ENCODE assay signal across 1 fruit fly cellular context in genomic region chrX:11451027-11451572, dm6.
TF ChIP-seq lines count a peak whose summit lies in the region.

No protein-coding gene starts in this region.

TF ChIP-seq in whole organism, embryonic, 481 proteins besides CTCF, POLR2A, EP300 and RAD21 (continued from another document and continues in another):
- TF ChIP-seq CG6765 (GFP tag; optimal IDR thresholded peaks at IDR 0.05; lab: Kevin White, UChicago) (no peak), Oaz (GFP tag; IDR thresholded peaks at IDR 0.05; lab: Robert Waterston, UW) (0 out of 2 replicates have a peak, but pooled peaks have one; percentile 42), Fer3 (tag; optimal IDR thresholded peaks at IDR 0.05; lab: Kevin White, UChicago) (peak; percentile 36), NFAT (GFP tag; IDR thresholded peaks at IDR 0.05; lab: Robert Waterston, UW) (peak; percentile 54; the same call in 1 of the 2 replicates), Dp (GFP tag; optimal IDR thresholded peaks at IDR 0.05; lab: Kevin White, UChicago) (no peak), CG15696 (tag; optimal IDR thresholded peaks at IDR 0.05; lab: Kevin White, UChicago) (no peak), CG6654 (GFP tag; optimal IDR thresholded peaks at IDR 0.05; lab: Kevin White, UChicago) (no peak), CG10565 (GFP tag; optimal IDR thresholded peaks at IDR 0.05; lab: Kevin White, UChicago) (no peak), CG15514 (GFP tag; optimal IDR thresholded peaks at IDR 0.05; lab: Kevin White, UChicago) (peak; percentile 35), shn (GFP tag; optimal IDR thresholded peaks at IDR 0.05; lab: Kevin White, UChicago) (no peak), CG30020 (tag; optimal IDR thresholded peaks at IDR 0.05; lab: Kevin White, UChicago) (no peak), Drgx (GFP tag; IDR thresholded peaks at IDR 0.05; lab: Robert Waterston, UW) (peak; percentile 80), Aef1 (GFP tag; IDR thresholded peaks at IDR 0.05; lab: Robert Waterston, UW) (peak; percentile 52; the same call in 1 of the 3 replicates), CG10321 (GFP tag; IDR thresholded peaks at IDR 0.05; lab: Robert Waterston, UW) (no peak), Meics (GFP tag; optimal IDR thresholded peaks at IDR 0.05; lab: Kevin White, UChicago) (peak; percentile 44), CG9932 (GFP tag; IDR thresholded peaks at IDR 0.05; lab: Robert Waterston, UW) (peak; percentile 80), fu2 (GFP tag; optimal IDR thresholded peaks at IDR 0.05; lab: Kevin White, UChicago) (peak; percentile 19), CG12236 (GFP tag; optimal IDR thresholded peaks at IDR 0.05; lab: Kevin White, UChicago) (no peak), H15 (GFP tag; IDR thresholded peaks at IDR 0.05; lab: Robert Waterston, UW) (peak; percentile 64; the same call in 2 of the 3 replicates), CG5953 (GFP tag; IDR thresholded peaks at IDR 0.05; lab: Robert Waterston, UW) (0 out of 2 replicates have a peak, but pooled peaks have one; percentile 12), CrebB (tag; optimal IDR thresholded peaks at IDR 0.05; lab: Kevin White, UChicago) (peak; percentile 35), CG11456 (GFP tag; IDR thresholded peaks at IDR 0.05; lab: Robert Waterston, UW) (peak; percentile 56; the same call in 2 of the 3 replicates), CG1602 (GFP tag; optimal IDR thresholded peaks at IDR 0.05; lab: Kevin White, UChicago) (peak; percentile 25), cg (GFP tag; optimal IDR thresholded peaks at IDR 0.05; lab: Kevin White, UChicago) (no peak), her (GFP tag; optimal IDR thresholded peaks at IDR 0.05; lab: Kevin White, UChicago) (peak; percentile 40), CG4617 (GFP tag; optimal IDR thresholded peaks at IDR 0.05; lab: Kevin White, UChicago; ENCODE audit: borderline replicate concordance) (no peak), CG17328 (GFP tag; IDR thresholded peaks at IDR 0.05; lab: Robert Waterston, UW) (peak; percentile 61), pum (GFP tag; optimal IDR thresholded peaks at IDR 0.05; lab: Kevin White, UChicago) (no peak), CG8089 (GFP tag; optimal IDR thresholded peaks at IDR 0.05; lab: Kevin White, UChicago) (peak; percentile 47), B-H1 (GFP tag; IDR thresholded peaks at IDR 0.05; lab: Robert Waterston, UW) (peak; percentile 42; the same call in 2 of the 3 replicates), CG8944 (GFP tag; optimal IDR thresholded peaks at IDR 0.05; lab: Kevin White, UChicago) (peak; percentile 7), CG1603 (tag; optimal IDR thresholded peaks at IDR 0.05; lab: Kevin White, UChicago) (peak; percentile 64), CG8290 (GFP tag; optimal IDR thresholded peaks at IDR 0.05; lab: Kevin White, UChicago) (no peak), CG8290 (tag; optimal IDR thresholded peaks at IDR 0.05; lab: Kevin White, UChicago) (peak in 1 of 2 experiments; percentile 88), CG8281 (tag; optimal IDR thresholded peaks at IDR 0.05; lab: Kevin White, UChicago) (no peak), CG10147 (GFP tag; optimal IDR thresholded peaks at IDR 0.05; lab: Kevin White, UChicago) (no peak), ERR (GFP tag; optimal IDR thresholded peaks at IDR 0.05; lab: Kevin White, UChicago) (peak; percentile 4), CG17361 (GFP tag; IDR thresholded peaks at IDR 0.05; lab: Robert Waterston, UW) (no peak), CG15269 (tag; optimal IDR thresholded peaks at IDR 0.05; lab: Kevin White, UChicago) (peak; percentile 64), Dbx (GFP tag; IDR thresholded peaks at IDR 0.05; lab: Robert Waterston, UW) (peak; percentile 33; the same call in 1 of the 3 replicates), Dip3 (GFP tag; optimal IDR thresholded peaks at IDR 0.05; lab: Kevin White, UChicago) (peak; percentile 63), Eip74EF (GFP tag; optimal IDR thresholded peaks at IDR 0.05; lab: Kevin White, UChicago) (peak in 1 of 2 experiments; percentile 42), CG17912 (GFP tag; optimal IDR thresholded peaks at IDR 0.05; lab: Kevin White, UChicago) (no peak), CG9876 (GFP tag; optimal IDR thresholded peaks at IDR 0.05; lab: Kevin White, UChicago) (no peak), knrl (GFP tag; IDR thresholded peaks at IDR 0.05; lab: Robert Waterston, UW; ENCODE audit: partially characterized antibody) (no peak), CG8388 (GFP tag; optimal IDR thresholded peaks at IDR 0.05; lab: Kevin White, UChicago) (no peak), Dad (GFP tag; optimal IDR thresholded peaks at IDR 0.05; lab: Kevin White, UChicago) (no peak), aop (GFP tag; IDR thresholded peaks at IDR 0.05; lab: Robert Waterston, UW) (no peak), caup (GFP tag; optimal IDR thresholded peaks at IDR 0.05; lab: Kevin White, UChicago; ENCODE audit: severe bottlenecking) (peak; percentile 37), gem (tag; optimal IDR thresholded peaks at IDR 0.05; lab: Kevin White, UChicago) (peak; percentile 63), CG11247 (GFP tag; IDR thresholded peaks at IDR 0.05; lab: Robert Waterston, UW) (peak; percentile 43; the same call in 1 of the 2 replicates), CG1792 (GFP tag; optimal IDR thresholded peaks at IDR 0.05; lab: Kevin White, UChicago) (peak; percentile 24), Mrtf (GFP tag; IDR thresholded peaks at IDR 0.05; lab: Robert Waterston, UW) (0 out of 3 replicates have a peak, but pooled peaks have one; percentile 54), CG15479 (GFP tag; optimal IDR thresholded peaks at IDR 0.05; lab: Kevin White, UChicago) (no peak), CoRest (tag; optimal IDR thresholded peaks at IDR 0.05; lab: Kevin White, UChicago) (peak; percentile 18), GATAe (GFP tag; conservative IDR thresholded peaks at IDR 0.05; lab: Robert Waterston, UW) (no peak), eve (GFP tag; optimal IDR thresholded peaks at IDR 0.05; lab: Kevin White, UChicago) (peak in 1 of 2 experiments; percentile 19), CG4820 (GFP tag; optimal IDR thresholded peaks at IDR 0.05; lab: Kevin White, UChicago) (no peak), esg (GFP tag; conservative IDR thresholded peaks at IDR 0.05; lab: Robert Waterston, UW) (0 out of 2 replicates have a peak, but pooled peaks have one; percentile 10), sens (GFP tag; lab: Kevin White, UChicago) (peak; percentile 85), HLH54F (GFP tag; optimal IDR thresholded peaks at IDR 0.05; lab: Kevin White, UChicago) (peak; percentile 38), CG16779 (GFP tag; IDR thresholded peaks at IDR 0.05; lab: Robert Waterston, UW) (0 out of 2 replicates have a peak, but pooled peaks have one; percentile 16), CG12769 (tag; optimal IDR thresholded peaks at IDR 0.05; lab: Kevin White, UChicago) (peak; percentile 77), CG12219 (GFP tag; optimal IDR thresholded peaks at IDR 0.05; lab: Kevin White, UChicago) (peak; percentile 56), repo (GFP tag; optimal IDR thresholded peaks at IDR 0.05; lab: Kevin White, UChicago) (no peak), scrt (GFP tag; optimal IDR thresholded peaks at IDR 0.05; lab: Kevin White, UChicago) (no peak), CG30403 (GFP tag; optimal IDR thresholded peaks at IDR 0.05; lab: Kevin White, UChicago) (peak; percentile 50), btn (GFP tag; optimal IDR thresholded peaks at IDR 0.05; lab: Kevin White, UChicago) (no peak), row (GFP tag; IDR thresholded peaks at IDR 0.05; lab: Robert Waterston, UW) (peak; percentile 64), CG11093 (GFP tag; IDR thresholded peaks at IDR 0.05; lab: Robert Waterston, UW) (no peak), tap (tag; optimal IDR thresholded peaks at IDR 0.05; lab: Kevin White, UChicago) (peak; percentile 48), E2f1 (GFP tag; IDR thresholded peaks at IDR 0.05; lab: Robert Waterston, UW) (peak; percentile 43; the same call in 1 of the 2 replicates), zen (tag; optimal IDR thresholded peaks at IDR 0.05; lab: Kevin White, UChicago) (peak; percentile 26), cad (GFP tag; optimal IDR thresholded peaks at IDR 0.05; lab: Kevin White, UChicago) (no peak), CG3065 (GFP tag; optimal IDR thresholded peaks at IDR 0.05; lab: Kevin White, UChicago) (no peak), CG11695 (GFP tag; IDR thresholded peaks at IDR 0.05; lab: Robert Waterston, UW) (0 out of 3 replicates have a peak, but pooled peaks have one; percentile 23), CG17829 (tag; optimal IDR thresholded peaks at IDR 0.05; lab: Kevin White, UChicago) (peak; percentile 15), CG4730 (GFP tag; IDR thresholded peaks at IDR 0.05; lab: Robert Waterston, UW) (0 out of 2 replicates have a peak, but pooled peaks have one; percentile 14), CG17612 (GFP tag; IDR thresholded peaks at IDR 0.05; lab: Robert Waterston, UW) (0 out of 2 replicates have a peak, but pooled peaks have one; percentile 21), CG11723 (GFP tag; optimal IDR thresholded peaks at IDR 0.05; lab: Kevin White, UChicago) (peak; percentile 20), CG11504 (tag; optimal IDR thresholded peaks at IDR 0.05; lab: Kevin White, UChicago) (peak; percentile 57), HHEX (GFP tag; optimal IDR thresholded peaks at IDR 0.05; lab: Kevin White, UChicago) (peak; percentile 35), HmgZ (tag; optimal IDR thresholded peaks at IDR 0.05; lab: Kevin White, UChicago) (peak; percentile 17), CG2129 (GFP tag; IDR thresholded peaks at IDR 0.05; lab: Robert Waterston, UW; ENCODE audit: partially characterized antibody) (no peak), CG8765 (GFP tag; IDR thresholded peaks at IDR 0.05; lab: Robert Waterston, UW) (peak; percentile 28; the same call in 1 of the 2 replicates), slbo (GFP tag; IDR thresholded peaks at IDR 0.05; lab: Robert Waterston, UW) (peak; percentile 72), mld (GFP tag; IDR thresholded peaks at IDR 0.05; lab: Robert Waterston, UW; ENCODE audit: partially characterized antibody) (no peak), oc (tag; optimal IDR thresholded peaks at IDR 0.05; lab: Kevin White, UChicago) (no peak), CG14710 (tag; optimal IDR thresholded peaks at IDR 0.05; lab: Kevin White, UChicago) (no peak), gcm (GFP tag; optimal IDR thresholded peaks at IDR 0.05; lab: Kevin White, UChicago) (no peak), so (GFP tag; IDR thresholded peaks at IDR 0.05; lab: Robert Waterston, UW) (peak; percentile 38; the same call in 1 of the 3 replicates), fd3F (GFP tag; optimal IDR thresholded peaks at IDR 0.05; lab: Kevin White, UChicago) (peak; percentile 46), NC2α (GFP tag; optimal IDR thresholded peaks at IDR 0.05; lab: Kevin White, UChicago) (no peak), Gug (GFP tag; IDR thresholded peaks at IDR 0.05; lab: Robert Waterston, UW) (peak; percentile 53; the same call in 3 of the 4 replicates), CG4707 (GFP tag; optimal IDR thresholded peaks at IDR 0.05; lab: Kevin White, UChicago) (no peak), CG2120 (GFP tag; optimal IDR thresholded peaks at IDR 0.05; lab: Kevin White, UChicago) (peak; percentile 70), Elba2 (GFP tag; optimal IDR thresholded peaks at IDR 0.05; lab: Kevin White, UChicago) (no peak), CG13424 (tag; optimal IDR thresholded peaks at IDR 0.05; lab: Kevin White, UChicago) (peak; percentile 53), ato (GFP tag; IDR thresholded peaks at IDR 0.05; lab: Robert Waterston, UW; ENCODE audit: partially characterized antibody) (no peak), slp2 (GFP tag; optimal IDR thresholded peaks at IDR 0.05; lab: Kevin White, UChicago) (peak; percentile 22), CG14441 (GFP tag; IDR thresholded peaks at IDR 0.05; lab: Robert Waterston, UW) (peak; percentile 74), CG18599 (GFP tag; optimal IDR thresholded peaks at IDR 0.05; lab: Kevin White, UChicago) (peak; percentile 17), wor (GFP tag; IDR thresholded peaks at IDR 0.05; lab: Robert Waterston, UW) (no peak), Nf-YC (tag; optimal IDR thresholded peaks at IDR 0.05; lab: Kevin White, UChicago) (peak; percentile 20), tll (GFP tag; optimal IDR thresholded peaks at IDR 0.05; lab: Kevin White, UChicago) (no peak), CG2889 (GFP tag; IDR thresholded peaks at IDR 0.05; lab: Robert Waterston, UW) (peak; percentile 43; the same call in 1 of the 3 replicates), mirr (GFP tag; optimal IDR thresholded peaks at IDR 0.05; lab: Kevin White, UChicago) (peak; percentile 17), CG2712 (tag; optimal IDR thresholded peaks at IDR 0.05; lab: Kevin White, UChicago) (peak; percentile 43), Abd-B (GFP tag; optimal IDR thresholded peaks at IDR 0.05; lab: Kevin White, UChicago) (no peak), CG5180 (GFP tag; optimal IDR thresholded peaks at IDR 0.05; lab: Kevin White, UChicago) (peak; percentile 25), CG4424 (GFP tag; optimal IDR thresholded peaks at IDR 0.05; lab: Kevin White, UChicago) (peak; percentile 6), nmo (GFP tag; optimal IDR thresholded peaks at IDR 0.05; lab: Kevin White, UChicago) (peak; percentile 20), CG10543 (GFP tag; optimal IDR thresholded peaks at IDR 0.05; lab: Kevin White, UChicago) (no peak), gt (GFP tag; IDR thresholded peaks at IDR 0.05; lab: Robert Waterston, UW) (no peak), al (GFP tag; IDR thresholded peaks at IDR 0.05; lab: Robert Waterston, UW) (peak; percentile 54), CG1832 (GFP tag; optimal IDR thresholded peaks at IDR 0.05; lab: Kevin White, UChicago) (no peak), cato (GFP tag; optimal IDR thresholded peaks at IDR 0.05; lab: Kevin White, UChicago; ENCODE audit: borderline replicate concordance) (no peak), CG7839 (tag; optimal IDR thresholded peaks at IDR 0.05; lab: Kevin White, UChicago) (peak; percentile 60), prd (optimal IDR thresholded peaks at IDR 0.05; lab: Kevin White, UChicago) (no peak), prd (GFP tag; IDR thresholded peaks at IDR 0.05; lab: Robert Waterston, UW) (peak; percentile 75), lmd (GFP tag; IDR thresholded peaks at IDR 0.05; lab: Robert Waterston, UW) (peak; percentile 69), CG7357 (GFP tag; IDR thresholded peaks at IDR 0.05; lab: Robert Waterston, UW) (peak; percentile 27; the same call in 1 of the 3 replicates), pho (GFP tag; optimal IDR thresholded peaks at IDR 0.05; lab: Kevin White, UChicago) (peak; percentile 56), Lim3 (GFP tag; IDR thresholded peaks at IDR 0.05; lab: Robert Waterston, UW) (no peak), lola (GFP tag; optimal IDR thresholded peaks at IDR 0.05; lab: Kevin White, UChicago) (no peak), Trl (optimal IDR thresholded peaks at IDR 0.05; lab: Kevin White, UChicago) (no peak), Trl (GFP tag; optimal IDR thresholded peaks at IDR 0.05; lab: Kevin White, UChicago) (no peak), CG32532 (GFP tag; IDR thresholded peaks at IDR 0.05; lab: Robert Waterston, UW) (peak; percentile 73), CG10366 (GFP tag; IDR thresholded peaks at IDR 0.05; lab: Robert Waterston, UW) (peak; percentile 53; the same call in 1 of the 2 replicates)
